Worm (Caenorhabditis elegans) whole organism, late embryonic: ENCODE measurements around the gene hex-1.
A peak's percentile ranks its signal among the peaks of the same experiment; 100 is the strongest.

Source experiments
- C38D4.7 ChIP-seq: fragments of 200-800 bp; sonication (Bioruptor generic); optimal IDR thresholded peaks from 2 replicates; lab custom pipeline; 2018; ENCODE audit warnings: mild to moderate bottlenecking, missing genetic modification characterization, moderate library complexity, missing compliant biosample characterization
- K02D7.2 ChIP-seq: sonication (generic microtip); optimal IDR thresholded peaks from 2 replicates; lab custom pipeline; 2017; ENCODE audit warnings: mild to moderate bottlenecking, missing genetic modification characterization, missing compliant biosample characterization
- T23F11.4 ChIP-seq: fragments of 200-800 bp; sonication (Bioruptor generic); optimal IDR thresholded peaks from 2 replicates; lab custom pipeline; 2018; ENCODE audit warnings: mild to moderate bottlenecking, missing genetic modification characterization, missing compliant biosample characterization
- ama-1 ChIP-seq: fragments of 150-350 bp; optimal IDR thresholded peaks from 2 replicates; lab custom pipeline; 2014
- ceh-14 ChIP-seq: sonication (generic microtip); optimal IDR thresholded peaks from 2 replicates; lab custom pipeline; 2016; ENCODE audit warnings: missing genotype, missing genetic modification characterization, missing compliant biosample characterization
- ceh-18 ChIP-seq: sonication (generic microtip); optimal IDR thresholded peaks from 2 replicates; lab custom pipeline; 2016; ENCODE audit warnings: missing genetic modification characterization, missing compliant biosample characterization
- ceh-22 ChIP-seq: sonication (generic microtip); optimal IDR thresholded peaks from 2 replicates; lab custom pipeline; 2017; ENCODE audit warnings: missing biosample characterization, missing genetic modification characterization
- ceh-34 ChIP-seq: sonication (generic microtip); optimal IDR thresholded peaks from 2 replicates; lab custom pipeline; 2016; ENCODE audit warnings: mild to moderate bottlenecking, missing genetic modification characterization, missing compliant biosample characterization
- ceh-48 ChIP-seq: sonication (generic microtip); optimal IDR thresholded peaks from 2 replicates; lab custom pipeline; 2016; ENCODE audit warnings: missing genetic modification characterization, inconsistent platforms, missing compliant biosample characterization
- ceh-9 ChIP-seq: sonication (generic microtip); optimal IDR thresholded peaks from 2 replicates; lab custom pipeline; 2016; ENCODE audit warnings: mild to moderate bottlenecking, missing genetic modification characterization, inconsistent platforms, missing compliant biosample characterization
- elt-2 ChIP-seq: sonication (generic microtip); optimal IDR thresholded peaks from 2 replicates; lab custom pipeline; 2016; ENCODE audit warnings: missing genetic modification reagents, missing genetic modification characterization, missing compliant biosample characterization
- elt-4 ChIP-seq: sonication (generic microtip); optimal IDR thresholded peaks from 2 replicates; lab custom pipeline; 2016; ENCODE audit warnings: missing genetic modification characterization, missing compliant biosample characterization
- eyg-1 ChIP-seq: sonication (generic microtip); optimal IDR thresholded peaks from 2 replicates; lab custom pipeline; 2016; ENCODE audit warnings: missing genotype, missing genetic modification characterization, missing compliant biosample characterization
- fkh-6 ChIP-seq: sonication (generic microtip); optimal IDR thresholded peaks from 2 replicates; lab custom pipeline; 2016; ENCODE audit warnings: missing genetic modification characterization, missing compliant biosample characterization
- gmeb-2 ChIP-seq: sonication (generic microtip); optimal IDR thresholded peaks from 2 replicates; lab custom pipeline; 2016; ENCODE audit warnings: missing genetic modification characterization, inconsistent platforms, missing compliant biosample characterization
- hlh-6 ChIP-seq: sonication (generic microtip); optimal IDR thresholded peaks from 2 replicates; lab custom pipeline; 2016; ENCODE audit warnings: missing genotype, missing genetic modification characterization, missing compliant biosample characterization
- lim-6 ChIP-seq: sonication (generic microtip); optimal IDR thresholded peaks from 2 replicates; lab custom pipeline; 2016; ENCODE audit warnings: missing genetic modification characterization, missing compliant biosample characterization
- lin-11 ChIP-seq: fragments of 200-800 bp; sonication (Bioruptor generic); optimal IDR thresholded peaks from 2 replicates; lab custom pipeline; 2018; ENCODE audit warnings: mild to moderate bottlenecking, missing genetic modification characterization, missing compliant biosample characterization
- mec-3 ChIP-seq: sonication (generic microtip); optimal IDR thresholded peaks from 2 replicates; lab custom pipeline; 2016; ENCODE audit warnings: borderline replicate concordance, missing genetic modification characterization, missing compliant biosample characterization
- nhr-232 ChIP-seq: sonication (generic microtip); optimal IDR thresholded peaks from 2 replicates; lab custom pipeline; 2016; ENCODE audit warnings: missing genetic modification characterization, missing compliant biosample characterization
- npax-4 ChIP-seq: sonication (generic microtip); optimal IDR thresholded peaks from 2 replicates; lab custom pipeline; 2016; ENCODE audit warnings: missing genetic modification characterization, missing compliant biosample characterization
- pag-3 ChIP-seq: sonication (generic microtip); optimal IDR thresholded peaks from 2 replicates; lab custom pipeline; 2016; ENCODE audit warnings: missing compliant biosample characterization, missing genetic modification characterization, borderline replicate concordance
- pha-4 ChIP-seq: fragments of 150-350 bp; optimal IDR thresholded peaks from 2 replicates; lab custom pipeline; 2018; ENCODE audit warnings: missing biosample characterization, missing genetic modification reagents, missing genetic modification characterization
- pqm-1 ChIP-seq: sonication (generic microtip); optimal IDR thresholded peaks from 2 replicates; lab custom pipeline; 2016; ENCODE audit warnings: missing genetic modification characterization, missing compliant biosample characterization
- ref-2 ChIP-seq: sonication (generic microtip); optimal IDR thresholded peaks from 2 replicates; lab custom pipeline; 2016; ENCODE audit warnings: missing genetic modification characterization, missing compliant biosample characterization
- sdc-2 ChIP-seq: sonication (generic microtip); optimal IDR thresholded peaks from 2 replicates; lab custom pipeline; 2016; ENCODE audit warnings: missing genotype, missing genetic modification characterization, missing compliant biosample characterization
- sox-2 ChIP-seq: fragments of 200-800 bp; sonication (Bioruptor generic); IDR thresholded peaks from 2 replicates; pipeline ENCODE4 v1.3.6; 2022; ENCODE audit warnings: missing genetic modification reagents, missing genetic modification characterization, missing compliant biosample characterization
- syd-9 ChIP-seq: sonication (generic microtip); optimal IDR thresholded peaks from 2 replicates; lab custom pipeline; 2016; ENCODE audit warnings: mild to moderate bottlenecking, missing genetic modification characterization, moderate library complexity, missing compliant biosample characterization
- unc-3 ChIP-seq, 2 experiments: fragments of 200-800 bp in 1 of 2; sonication (Bioruptor generic) in 1 of 2; sonication (generic microtip) in 1 of 2; conservative IDR thresholded peaks in 1 of 2; optimal IDR thresholded peaks in 1 of 2; 2 replicates each; pipeline versions ENCODE4 v1.3.6 to Lab custom; 2016 to 2022; ENCODE audit warnings: missing compliant biosample characterization in 2 of 2, missing genetic modification characterization in 2 of 2, missing genetic modification reagents in 1 of 2
- unc-55 ChIP-seq: sonication (generic microtip); optimal IDR thresholded peaks from 2 replicates; lab custom pipeline; 2017; ENCODE audit warnings: missing biosample characterization, missing genetic modification reagents, missing genetic modification characterization
- unc-86 ChIP-seq: sonication (generic microtip); optimal IDR thresholded peaks from 2 replicates; lab custom pipeline; 2016; ENCODE audit warnings: missing genetic modification characterization, missing compliant biosample characterization
- zip-5 ChIP-seq: sonication (generic microtip); optimal IDR thresholded peaks from 2 replicates; lab custom pipeline; 2016; ENCODE audit warnings: missing genetic modification characterization, missing compliant biosample characterization

hex-1 gene

ce11 chrX:2220850-2221249 is at the start of gene hex-1:
TSS of gene hex-1 (plus strand) at chrX:2221150.
- TF ChIP-seq ceh-34 (no peak), gmeb-2 (no peak), npax-4 (tag; lab: Kevin White, UChicago) (no peak), ama-1 (no peak), ceh-22 (tag; lab: Kevin White, UChicago) (no peak)

ce11 chrX:2176361-2176880 is 44.5 kb upstream of the hex-1 start, which contains the start of gene F48B9.8:
TSS of gene F48B9.8 (minus strand) at chrX:2176411.
- TF ChIP-seq lim-6 (tag; lab: Kevin White, UChicago) (no peak), ceh-48 (tag; lab: Kevin White, UChicago) (peak; percentile 63)

DNA sequence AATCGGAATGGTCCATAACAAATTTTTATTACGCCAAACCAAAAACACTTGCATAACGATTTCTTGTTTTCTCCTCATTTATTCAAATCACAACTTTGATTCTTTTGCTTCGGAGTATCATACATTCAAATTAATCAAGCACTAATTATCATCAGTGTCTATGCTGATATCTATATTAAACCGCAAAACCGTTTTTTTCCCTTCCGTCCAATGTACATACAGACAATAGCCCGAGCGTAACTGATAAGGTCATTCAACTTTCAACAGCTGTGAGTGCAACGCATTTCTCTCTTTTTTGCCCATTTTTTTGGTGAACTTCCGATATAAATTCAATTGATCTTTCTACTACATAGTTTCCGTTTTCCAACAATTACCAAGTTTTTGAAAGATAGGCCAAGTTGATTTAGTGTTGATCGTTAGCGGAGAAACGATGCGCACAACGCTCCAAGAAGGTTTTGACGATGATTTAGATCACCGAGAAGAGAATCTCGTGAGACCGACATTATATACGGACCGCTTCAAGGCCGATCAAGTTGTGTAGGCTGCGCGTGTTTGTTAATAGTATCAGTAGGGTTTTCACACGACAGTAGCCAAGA is 43.1 kb upstream of the hex-1 start:
- no peak for TF ChIP-seq mec-3 (tag; lab: Kevin White, UChicago)
- TF ChIP-seq pqm-1 (tag; lab: Kevin White, UChicago) = no peak
- TF ChIP-seq lin-11 (tag; lab: Kevin White, UChicago) = no peak

- peak; percentile 51 for TF ChIP-seq elt-2 (tag; lab: Kevin White, UChicago)
- TF ChIP-seq zip-5 (tag; lab: Kevin White, UChicago) = no peak
These were observed 42.5 kb upstream of the hex-1 start for ce11 chrX:2178410-2178944.

DNA sequence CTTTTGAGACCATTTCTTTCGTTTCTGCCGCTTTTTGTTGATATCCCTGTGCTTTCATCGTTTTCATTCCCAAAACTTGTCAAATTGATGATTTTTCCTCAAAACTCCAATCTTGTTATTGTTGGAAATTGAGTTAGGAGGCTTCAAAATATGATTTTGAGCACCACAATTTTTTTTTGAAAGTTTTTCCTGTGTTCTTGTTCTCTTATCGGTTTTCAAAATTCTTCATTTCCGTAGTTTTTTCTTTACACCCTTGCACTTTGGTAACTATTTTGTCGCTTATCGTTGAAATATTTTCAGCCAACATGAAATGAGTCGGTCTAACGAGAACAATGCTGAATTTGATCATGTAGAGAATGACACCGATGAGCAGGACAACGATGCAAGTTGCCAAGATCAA is 40.4 kb upstream of the hex-1 start, which contains the start of gene F48B9.1:
TSS of gene F48B9.1 (plus strand) at position 301 of the 400 bp plus-strand sequence.
- no peak for TF ChIP-seq hlh-6 (tag; lab: Kevin White, UChicago)
- no peak for TF ChIP-seq unc-3 (GFP tag; conservative IDR thresholded peaks at IDR 0.05; lab: Robert Waterston, UW)
- TF ChIP-seq unc-3 (tag; optimal IDR thresholded peaks at IDR 0.05; lab: Kevin White, UChicago) = no peak
- TF ChIP-seq pha-4 (tag; lab: Kevin White, UChicago) = no peak
- TF ChIP-seq T23F11.4 = no peak
- TF ChIP-seq unc-86 (tag; lab: Kevin White, UChicago) = no peak
- TF ChIP-seq ceh-14 (tag; lab: Kevin White, UChicago) = no peak
- TF ChIP-seq syd-9 (tag; lab: Kevin White, UChicago) = no peak
- no peak for TF ChIP-seq fkh-6 (tag; lab: Kevin White, UChicago)
- TF ChIP-seq ama-1 = no peak

ce11 chrX:2188885-2189284 is 32.1 kb upstream of the hex-1 start:
- no peak for TF ChIP-seq sox-2
- peak; percentile 42 for TF ChIP-seq ceh-18 (tag; lab: Kevin White, UChicago)

- TF ChIP-seq gmeb-2 = no peak
- TF ChIP-seq eyg-1 (tag; lab: Kevin White, UChicago) = no peak
- no peak for TF ChIP-seq elt-2 (tag; lab: Kevin White, UChicago)
- TF ChIP-seq ceh-22 (tag; lab: Kevin White, UChicago) = no peak
- TF ChIP-seq sdc-2 (tag; lab: Kevin White, UChicago) = no peak
- no peak for TF ChIP-seq hlh-6 (tag; lab: Kevin White, UChicago)
These were observed 30.2 kb upstream of the hex-1 start for ce11 chrX:2190740-2191139.

DNA sequence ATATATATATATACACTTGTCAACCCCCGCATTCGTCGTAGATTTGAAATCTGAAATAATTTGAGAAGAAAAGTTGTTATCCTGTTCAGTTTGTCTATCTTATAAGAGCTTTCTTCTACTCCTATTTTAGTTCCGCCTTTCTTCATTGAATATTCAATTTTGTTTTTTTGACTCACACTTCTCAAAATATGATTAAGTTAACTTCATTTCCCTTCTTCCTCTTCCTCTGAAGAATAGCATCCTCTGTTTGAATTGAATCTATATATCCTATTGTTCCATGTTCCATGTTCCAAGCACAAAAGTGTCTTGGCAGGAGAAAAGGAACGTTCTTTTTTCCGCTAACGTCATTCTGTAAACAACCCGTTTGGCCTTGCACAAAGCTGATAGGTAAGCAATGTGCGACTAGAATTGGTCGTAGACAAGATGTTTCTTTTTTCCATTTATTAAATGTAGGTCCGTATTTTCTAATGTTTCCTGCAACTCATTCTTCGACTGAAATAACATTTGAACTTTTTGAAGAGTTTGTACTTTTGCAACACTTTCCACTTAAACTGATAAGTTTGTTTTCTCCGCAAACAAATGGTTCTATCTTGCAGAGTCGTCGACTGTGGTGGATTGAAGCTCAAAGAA is 28.9 kb upstream of the hex-1 start, which contains the start of gene gap-1:
TSS of gene gap-1 (plus strand) at position 580 of the 630 bp plus-strand sequence.
- TF ChIP-seq ceh-9 (tag; lab: Kevin White, UChicago) = no peak
- no peak for TF ChIP-seq elt-4 (tag; lab: Kevin White, UChicago)
- TF ChIP-seq nhr-232 = no peak
- no peak for TF ChIP-seq C38D4.7
- TF ChIP-seq pag-3 (tag; lab: Kevin White, UChicago) = no peak
- TF ChIP-seq gmeb-2 = no peak
- TF ChIP-seq K02D7.2 (tag; lab: Kevin White, UChicago) = no peak
- TF ChIP-seq unc-3 (GFP tag; conservative IDR thresholded peaks at IDR 0.05; lab: Robert Waterston, UW) = no peak
- TF ChIP-seq unc-3 (tag; optimal IDR thresholded peaks at IDR 0.05; lab: Kevin White, UChicago) = no peak
- no peak for TF ChIP-seq unc-55
- no peak for TF ChIP-seq ref-2 (tag; lab: Kevin White, UChicago)
